Fruit fly (Drosophila melanogaster) S2 (cell line): Measurements from ENCODE around the gene dop.

Experiments
- CG8478 ChIP-seq: fragments of >200 bp; optimal IDR thresholded peaks from 2 replicates; lab custom pipeline; 2018
- CTCF ChIP-seq, 2 experiments: fragments of >200 bp; optimal IDR thresholded peaks; 2 replicates each; lab custom pipeline; 2018

- TF ChIP-seq CG8478 (lab: Kevin White, UChicago) = no peak
- peak in 1 of 2 experiments; percentile 7 for TF ChIP-seq CTCF (optimal IDR thresholded peaks at IDR 0.05; lab: Kevin White, UChicago)
Measured at dm6 chr3L:15587445-15588381, 21.9 kb downstream of the dop start, which contains the start of gene CG7656.
